Fruit fly (Drosophila melanogaster): ENCODE measurements around the gene CG7970.
A peak's percentile ranks its signal among the peaks of the same experiment; 100 is the strongest.

Gene CG7970

DNA sequence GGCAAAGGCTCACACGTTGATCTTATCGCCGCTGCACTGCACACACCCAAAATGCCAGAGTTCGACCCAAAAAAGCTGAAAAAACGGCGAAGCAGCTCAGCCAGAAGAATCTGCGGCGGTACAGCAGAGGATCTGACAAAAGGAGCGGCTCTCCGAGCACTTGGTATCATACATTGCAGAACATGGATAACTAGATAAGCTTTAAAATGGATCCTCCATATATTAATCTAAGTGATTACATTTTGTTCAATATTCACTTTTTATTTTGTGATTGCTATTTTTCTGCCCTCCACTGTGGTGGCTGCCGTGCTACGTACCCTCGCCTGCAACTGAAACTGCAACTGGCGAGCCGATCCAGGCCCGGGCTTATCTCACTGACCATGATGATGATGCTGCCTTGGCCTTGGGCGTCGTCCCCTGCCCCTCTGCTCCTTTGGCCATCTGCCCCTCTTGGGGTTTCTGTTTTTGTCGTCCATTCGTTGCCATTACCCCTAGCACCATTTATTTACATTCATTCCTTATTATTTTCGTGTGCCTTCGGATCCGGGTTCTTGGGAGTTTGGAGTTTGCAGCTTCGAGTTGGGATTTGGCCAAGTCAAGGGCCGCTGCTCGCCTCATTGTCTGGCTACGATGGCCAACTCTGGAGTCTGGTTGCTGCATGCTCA, 39.7 kb downstream of the CG7970 start (continued):
- TF ChIP-seq pdm3 (GFP tag; optimal IDR thresholded peaks at IDR 0.05) (peak; percentile 90), CG4318 (GFP tag; optimal IDR thresholded peaks at IDR 0.05) (peak; percentile 58), Eip78C (GFP tag) (peak; percentile 95), Sox14 (GFP tag; optimal IDR thresholded peaks at IDR 0.05) (peak; percentile 93), CG32006 (GFP tag; optimal IDR thresholded peaks at IDR 0.05) (peak; percentile 87), CG1621 (tag; optimal IDR thresholded peaks at IDR 0.05) (peak; percentile 89), Smox (GFP tag; optimal IDR thresholded peaks at IDR 0.05) (peak; percentile 88), CG6854 (GFP tag; optimal IDR thresholded peaks at IDR 0.05) (peak; percentile 84), fd85E (GFP tag; optimal IDR thresholded peaks at IDR 0.05) (peak; percentile 8), CG3032 (tag; optimal IDR thresholded peaks at IDR 0.05) (peak; percentile 84), CG8632 (GFP tag; optimal IDR thresholded peaks at IDR 0.05) (peak; percentile 88), CG11902 (GFP tag; optimal IDR thresholded peaks at IDR 0.05) (peak; percentile 78), achi (GFP tag; optimal IDR thresholded peaks at IDR 0.05) (peak; percentile 87), Hr4 (GFP tag; optimal IDR thresholded peaks at IDR 0.05) (peak; percentile 78), CG15336 (GFP tag; IDR thresholded peaks at IDR 0.05) (peak; percentile 85), vri (GFP tag; optimal IDR thresholded peaks at IDR 0.05) (peak; percentile 89), CG10631 (GFP tag; optimal IDR thresholded peaks at IDR 0.05) (peak; percentile 91), CG11294 (GFP tag; IDR thresholded peaks at IDR 0.05) (0 out of 2 replicates have a peak, but pooled peaks have one; percentile 41), OdsH (GFP tag; optimal IDR thresholded peaks at IDR 0.05) (peak; percentile 89)

DNA sequence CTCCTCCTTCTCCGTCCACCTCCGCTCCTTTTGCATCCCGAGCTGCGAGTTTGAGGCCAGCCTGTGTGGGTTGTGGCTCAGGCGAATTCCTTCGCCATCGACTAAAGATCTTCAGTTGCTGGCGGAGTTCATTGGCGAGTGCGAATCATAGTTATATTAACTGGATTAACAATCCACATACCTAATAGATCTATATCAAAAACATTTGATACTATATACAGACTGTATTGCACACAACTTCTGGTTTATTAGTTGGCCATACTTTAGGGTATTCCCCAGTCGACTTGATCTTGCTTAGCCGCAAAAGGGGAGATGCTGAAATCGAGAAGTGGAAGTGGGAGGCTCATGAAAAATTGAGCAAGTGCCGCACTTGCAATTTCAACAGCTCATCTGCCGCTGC, 40.3 kb downstream of the CG7970 start:
- peak; percentile 32 for TF ChIP-seq CG6808 (GFP tag; optimal IDR thresholded peaks at IDR 0.05)
- TF ChIP-seq Hr39 (GFP tag; optimal IDR thresholded peaks at IDR 0.05), result no peak
- peak; percentile 46 for TF ChIP-seq CG3919 (GFP tag; optimal IDR thresholded peaks at IDR 0.05)
- TF ChIP-seq CG11762 (GFP tag; optimal IDR thresholded peaks at IDR 0.05; ENCODE audit: insufficient read depth), result no peak
- TF ChIP-seq CG4318 (GFP tag; optimal IDR thresholded peaks at IDR 0.05), result no peak
- no peak for TF ChIP-seq esn (GFP tag; optimal IDR thresholded peaks at IDR 0.05)
- TF ChIP-seq salr (GFP tag; optimal IDR thresholded peaks at IDR 0.05), result peak in 1 of 2 experiments; percentile 26
- 0 out of 3 replicates have a peak, but pooled peaks have one; percentile 19 for TF ChIP-seq CG8119 (GFP tag; IDR thresholded peaks at IDR 0.05)
- peak; percentile 10 for TF ChIP-seq CG9139 (GFP tag; optimal IDR thresholded peaks at IDR 0.05)
- peak; percentile 35; the same call in 1 of the 3 replicates for TF ChIP-seq CG6163 (GFP tag; IDR thresholded peaks at IDR 0.05)
- no peak for TF ChIP-seq net (GFP tag; optimal IDR thresholded peaks at IDR 0.05)
- TF ChIP-seq CG15336 (GFP tag; IDR thresholded peaks at IDR 0.05), result no peak
- TF ChIP-seq CG16779 (tag; optimal IDR thresholded peaks at IDR 0.05), result no peak
- TF ChIP-seq CG34406 (GFP tag; optimal IDR thresholded peaks at IDR 0.05), result no peak
- no peak for TF ChIP-seq fd85E (GFP tag; optimal IDR thresholded peaks at IDR 0.05)
- no peak for TF ChIP-seq svp (GFP tag)
- TF ChIP-seq CG3032 (tag; optimal IDR thresholded peaks at IDR 0.05), result peak; percentile 48
- TF ChIP-seq fkh (GFP tag; optimal IDR thresholded peaks at IDR 0.05), result no peak
- no peak for TF ChIP-seq CG1621 (tag; optimal IDR thresholded peaks at IDR 0.05)
- no peak for TF ChIP-seq dac (GFP tag; optimal IDR thresholded peaks at IDR 0.05)
- no peak for TF ChIP-seq CG7368 (GFP tag; optimal IDR thresholded peaks at IDR 0.05)
- no peak for TF ChIP-seq Sox14 (GFP tag; optimal IDR thresholded peaks at IDR 0.05)
- TF ChIP-seq fd59A (GFP tag; optimal IDR thresholded peaks at IDR 0.05), result peak; percentile 18
- TF ChIP-seq lz (GFP tag; optimal IDR thresholded peaks at IDR 0.05), result no peak
- TF ChIP-seq Ets96B (tag; optimal IDR thresholded peaks at IDR 0.05), result peak; percentile 69
- TF ChIP-seq cyc (GFP tag; optimal IDR thresholded peaks at IDR 0.05), result peak; percentile 23
- no peak for TF ChIP-seq eg (GFP tag; IDR thresholded peaks at IDR 0.05)
- TF ChIP-seq Hr38 (GFP tag; optimal IDR thresholded peaks at IDR 0.05), result no peak
- no peak for TF ChIP-seq Smox (GFP tag; optimal IDR thresholded peaks at IDR 0.05)
- TF ChIP-seq topi (GFP tag; optimal IDR thresholded peaks at IDR 0.05), result no peak
- no peak for TF ChIP-seq CG32006 (GFP tag; optimal IDR thresholded peaks at IDR 0.05)
- no peak for TF ChIP-seq CG6792 (GFP tag; optimal IDR thresholded peaks at IDR 0.05)
- TF ChIP-seq CG8632 (GFP tag; optimal IDR thresholded peaks at IDR 0.05), result no peak
- TF ChIP-seq CG6854 (GFP tag; optimal IDR thresholded peaks at IDR 0.05), result no peak
- no peak for TF ChIP-seq Hr4 (GFP tag; optimal IDR thresholded peaks at IDR 0.05)
- no peak for TF ChIP-seq Gug (GFP tag; IDR thresholded peaks at IDR 0.05)
- peak; percentile 32 for TF ChIP-seq achi (GFP tag; optimal IDR thresholded peaks at IDR 0.05)
- peak; percentile 17 for TF ChIP-seq CG10631 (GFP tag; optimal IDR thresholded peaks at IDR 0.05)
- TF ChIP-seq CG11902 (GFP tag; optimal IDR thresholded peaks at IDR 0.05), result no peak
- TF ChIP-seq vri (GFP tag; optimal IDR thresholded peaks at IDR 0.05), result no peak
- TF ChIP-seq Eip78C (GFP tag), result peak; percentile 74
- TF ChIP-seq Eip75B (GFP tag; optimal IDR thresholded peaks at IDR 0.05), result no peak
- no peak for TF ChIP-seq CG31627 (GFP tag; optimal IDR thresholded peaks at IDR 0.05)
- no peak for TF ChIP-seq ss (GFP tag; optimal IDR thresholded peaks at IDR 0.05)

All from whole organism, prepupa.